Fruit fly (Drosophila melanogaster) whole organism, wandering third instar larva: Measurements from ENCODE around the gene CG5810.

Experiments
- CG32264 ChIP-seq: fragments of 200-800 bp; sonication (Bioruptor generic); optimal IDR thresholded peaks from 2 replicates; lab custom pipeline; 2016; ENCODE audit warnings: missing biosample characterization, missing genetic modification characterization
- CG9705 ChIP-seq: fragments of 200-800 bp; sonication (Bioruptor generic); optimal IDR thresholded peaks from 2 replicates; lab custom pipeline; 2018; ENCODE audit warnings: missing biosample characterization, mild to moderate bottlenecking, missing genetic modification characterization
- CrebA ChIP-seq: fragments of 200-800 bp; sonication (Bioruptor generic); optimal IDR thresholded peaks from 2 replicates; lab custom pipeline; 2016; ENCODE audit warnings: missing biosample characterization, mild to moderate bottlenecking, missing genetic modification characterization, borderline replicate concordance
- Dfd ChIP-seq: fragments of >200 bp; optimal IDR thresholded peaks from 2 replicates; lab custom pipeline; 2017; ENCODE audit warnings: missing biosample characterization, missing genetic modification characterization
- Dif ChIP-seq: fragments of 200-275, 200-300 bp; sonication (Bioruptor generic); optimal IDR thresholded peaks from 2 replicates; lab custom pipeline; 2018; ENCODE audit warnings: missing biosample characterization, missing genetic modification characterization; ENCODE audit not compliant: partially characterized antibody
- HLH106 ChIP-seq: fragments of 200-800 bp; optimal IDR thresholded peaks from 3 replicates; lab custom pipeline; 2019; ENCODE audit warnings: missing biosample characterization, mild to moderate bottlenecking, missing genetic modification characterization, moderate library complexity
- Hnf4 ChIP-seq: fragments of 200-800 bp; sonication (Bioruptor generic); optimal IDR thresholded peaks from 2 replicates; lab custom pipeline; 2016; ENCODE audit warnings: missing biosample characterization, mild to moderate bottlenecking, missing genetic modification characterization
- Hr78 ChIP-seq: fragments of >200 bp; optimal IDR thresholded peaks from 2 replicates; lab custom pipeline; 2017; ENCODE audit warnings: missing biosample characterization, missing genetic modification characterization
- Hr83 ChIP-seq: fragments of 200-300 bp; sonication (Bioruptor generic); optimal IDR thresholded peaks from 2 replicates; lab custom pipeline; 2016; ENCODE audit warnings: missing biosample characterization, mild to moderate bottlenecking, missing genetic modification characterization, moderate library complexity; ENCODE audit not compliant: poor library complexity, severe bottlenecking
- Jra ChIP-seq: sonication (Bioruptor generic); optimal IDR thresholded peaks from 2 replicates; lab custom pipeline; 2016; ENCODE audit warnings: missing biosample characterization, missing genetic modification characterization
- Mio ChIP-seq: sonication (Bioruptor generic); optimal IDR thresholded peaks from 2 replicates; lab custom pipeline; 2016; ENCODE audit warnings: missing biosample characterization, missing genetic modification characterization
- Myc ChIP-seq: fragments of >200 bp; optimal IDR thresholded peaks from 2 replicates; lab custom pipeline; 2017
- N ChIP-seq: fragments of >200 bp; optimal IDR thresholded peaks from 2 replicates; lab custom pipeline; 2018; ENCODE audit warnings: missing biosample characterization, missing external identifiers, missing genetic modification characterization
- OdsH ChIP-seq: fragments of 200-800 bp; sonication (Bioruptor generic); optimal IDR thresholded peaks from 2 replicates; lab custom pipeline; 2016; ENCODE audit warnings: missing biosample characterization, mild to moderate bottlenecking, missing genetic modification characterization
- Rel ChIP-seq, 2 experiments: fragments of 200-800 bp; sonication (Bioruptor generic) in 1 of 2; optimal IDR thresholded peaks; 2 replicates in 1 of 2; 3 replicates in 1 of 2; lab custom pipeline; 2016 to 2019; ENCODE audit warnings: mild to moderate bottlenecking in 2 of 2, missing biosample characterization in 2 of 2, missing genetic modification characterization in 2 of 2, moderate library complexity in 1 of 2
- Sp1 ChIP-seq: fragments of 200-800 bp; sonication (Bioruptor generic); optimal IDR thresholded peaks from 3 replicates; lab custom pipeline; 2019; ENCODE audit warnings: missing biosample characterization, mild to moderate bottlenecking, missing genetic modification characterization, moderate library complexity
- Vsx2 ChIP-seq: fragments of 200-300, 225-300 bp; sonication (Bioruptor generic); optimal IDR thresholded peaks from 2 replicates; lab custom pipeline; 2018; ENCODE audit warnings: missing biosample characterization, missing genetic modification characterization; ENCODE audit not compliant: partially characterized antibody
- br ChIP-seq: fragments of 200-800 bp; sonication (Bioruptor generic); optimal IDR thresholded peaks from 2 replicates; lab custom pipeline; 2016; ENCODE audit warnings: missing biosample characterization, missing genetic modification characterization
- brk ChIP-seq: fragments of 200-800 bp; sonication (Bioruptor generic); optimal IDR thresholded peaks from 2 replicates; lab custom pipeline; 2016; ENCODE audit warnings: missing biosample characterization, mild to moderate bottlenecking, missing genetic modification characterization
- dl ChIP-seq, 2 experiments: fragments of 175-275, 200-275 bp in 1 of 2; fragments of 200-275 bp in 1 of 2; sonication (Bioruptor generic); optimal IDR thresholded peaks; lab custom pipeline; 2018; ENCODE audit warnings: mild to moderate bottlenecking in 2 of 2, missing biosample characterization in 2 of 2, missing genetic modification characterization in 2 of 2, moderate library complexity in 2 of 2; ENCODE audit not compliant: partially characterized antibody in 2 of 2, insufficient read depth in 1 of 2
- dmrt93B ChIP-seq: fragments of 200-800 bp; sonication (Bioruptor generic); optimal IDR thresholded peaks from 2 replicates; lab custom pipeline; 2018; ENCODE audit warnings: missing biosample characterization, mild to moderate bottlenecking, missing genetic modification characterization
- dsf ChIP-seq: sonication (Bioruptor generic); optimal IDR thresholded peaks from 2 replicates; lab custom pipeline; 2016; ENCODE audit warnings: missing biosample characterization, missing genetic modification characterization, borderline replicate concordance
- ey ChIP-seq: fragments of 200-800 bp; sonication (Bioruptor generic); optimal IDR thresholded peaks from 2 replicates; lab custom pipeline; 2016; ENCODE audit warnings: missing biosample characterization, missing genetic modification characterization
- foxo ChIP-seq, 2 experiments: fragments of 200-800 bp; sonication (Bioruptor generic); optimal IDR thresholded peaks; 2 replicates in 1 of 2; 3 replicates in 1 of 2; lab custom pipeline; 2016 to 2017; ENCODE audit warnings: missing biosample characterization in 2 of 2, missing genetic modification characterization in 2 of 2
- fru ChIP-seq: fragments of 200-800 bp; sonication (Bioruptor generic); optimal IDR thresholded peaks from 3 replicates; lab custom pipeline; 2016; ENCODE audit warnings: missing biosample characterization, mild to moderate bottlenecking, missing genetic modification characterization
- h ChIP-seq: fragments of 200-800 bp; sonication (Bioruptor generic); optimal IDR thresholded peaks from 3 replicates; lab custom pipeline; 2016; ENCODE audit warnings: missing biosample characterization, mild to moderate bottlenecking, missing genetic modification characterization
- lola ChIP-seq: fragments of >200 bp; optimal IDR thresholded peaks from 2 replicates; lab custom pipeline; 2017; ENCODE audit warnings: missing biosample characterization, missing genetic modification characterization
- pan ChIP-seq: fragments of >200 bp; optimal IDR thresholded peaks from 2 replicates; lab custom pipeline; 2017
- psq ChIP-seq: fragments of 200-800 bp; sonication (Bioruptor generic); optimal IDR thresholded peaks from 3 replicates; lab custom pipeline; 2017; ENCODE audit warnings: missing biosample characterization, mild to moderate bottlenecking, missing genetic modification characterization, moderate library complexity
- rgr ChIP-seq: fragments of 200-800 bp; sonication (Bioruptor generic); optimal IDR thresholded peaks from 3 replicates; lab custom pipeline; 2016; ENCODE audit warnings: missing biosample characterization, mild to moderate bottlenecking, missing genetic modification characterization
- sage ChIP-seq: fragments of 200-800 bp; sonication (Bioruptor generic); optimal IDR thresholded peaks from 2 replicates; lab custom pipeline; 2016; ENCODE audit warnings: missing biosample characterization, mild to moderate bottlenecking, missing genetic modification characterization
- tai ChIP-seq: sonication (Bioruptor generic); optimal IDR thresholded peaks from 2 replicates; lab custom pipeline; 2016; ENCODE audit warnings: missing biosample characterization, missing genetic modification characterization
- woc ChIP-seq: sonication (Bioruptor generic); optimal IDR thresholded peaks from 2 replicates; lab custom pipeline; 2016; ENCODE audit warnings: missing biosample characterization, mild to moderate bottlenecking, missing genetic modification characterization

The CG5810 gene

dm6 chr3R:21141341-21141740, 22.2 kb upstream of the CG5810 start:
- no peak for TF ChIP-seq h
- TF ChIP-seq dsf (GFP tag; lab: Kevin White, UChicago), result no peak
- TF ChIP-seq Vsx2 (GFP tag; lab: Kevin White, UChicago), result no peak
- TF ChIP-seq dmrt93B (GFP tag; lab: Kevin White, UChicago), result no peak
- no peak for TF ChIP-seq N (GFP tag; lab: Kevin White, UChicago)
- no peak for TF ChIP-seq tai
- TF ChIP-seq Dif (GFP tag; lab: Kevin White, UChicago), result no peak
- no peak for TF ChIP-seq CG9705 (GFP tag; lab: Kevin White, UChicago)
- no peak for TF ChIP-seq rgr
- no peak for TF ChIP-seq foxo (GFP tag; optimal IDR thresholded peaks at IDR 0.05; lab: Kevin White, UChicago)
- no peak for TF ChIP-seq Mio (GFP tag; lab: Kevin White, UChicago)
- TF ChIP-seq dl (GFP tag; optimal IDR thresholded peaks at IDR 0.05; lab: Kevin White, UChicago; ENCODE audit: insufficient read depth in 1 of 2, partially characterized antibody in 2 of 2), result no peak
- TF ChIP-seq Dfd (GFP tag; lab: Kevin White, UChicago), result no peak
- no peak for TF ChIP-seq pan (lab: Kevin White, UChicago)

- peak; percentile 3 for TF ChIP-seq fru (GFP tag; lab: Kevin White, UChicago)
- TF ChIP-seq Hnf4 (GFP tag; lab: Kevin White, UChicago), result peak; percentile 28
- TF ChIP-seq sage (GFP tag; lab: Kevin White, UChicago), result no peak
- TF ChIP-seq Sp1 (GFP tag; lab: Kevin White, UChicago), result peak; percentile 17
- no peak for TF ChIP-seq tai
- peak; percentile 4 for TF ChIP-seq rgr
- peak; percentile 39 for TF ChIP-seq h
- TF ChIP-seq CrebA (GFP tag; lab: Kevin White, UChicago), result peak; percentile 15
- no peak for TF ChIP-seq Myc (lab: Kevin White, UChicago)
- peak; percentile 50 for TF ChIP-seq br
- no peak for TF ChIP-seq Jra (GFP tag; lab: Kevin White, UChicago)
- TF ChIP-seq woc (GFP tag; lab: Kevin White, UChicago), result no peak
- no peak for TF ChIP-seq Rel (GFP tag; optimal IDR thresholded peaks at IDR 0.05; lab: Kevin White, UChicago)
- peak; percentile 42 for TF ChIP-seq Rel (tag; optimal IDR thresholded peaks at IDR 0.05; lab: Kevin White, UChicago)
Observed at dm6 chr3R:21150090-21150489, 13.5 kb upstream of the CG5810 start.

- TF ChIP-seq Sp1 (GFP tag; lab: Kevin White, UChicago) (peak; percentile 61), woc (GFP tag; lab: Kevin White, UChicago) (no peak), tai (no peak), fru (GFP tag; lab: Kevin White, UChicago) (peak; percentile 19), lola (no peak), br (peak; percentile 44), Jra (GFP tag; lab: Kevin White, UChicago) (peak; percentile 3), Vsx2 (GFP tag; lab: Kevin White, UChicago) (no peak), rgr (peak; percentile 68), Hr78 (GFP tag; lab: Kevin White, UChicago) (no peak), psq (GFP tag; lab: Kevin White, UChicago) (peak; percentile 39), Hr83 (no peak), Mio (GFP tag; lab: Kevin White, UChicago) (no peak), ey (GFP tag; lab: Kevin White, UChicago) (peak; percentile 41), dmrt93B (GFP tag; lab: Kevin White, UChicago) (no peak), N (GFP tag; lab: Kevin White, UChicago) (no peak), Dfd (GFP tag; lab: Kevin White, UChicago) (no peak), Hnf4 (GFP tag; lab: Kevin White, UChicago) (peak; percentile 44), OdsH (peak; percentile 55), HLH106 (tag; lab: Kevin White, UChicago) (peak; percentile 53), CG9705 (GFP tag; lab: Kevin White, UChicago) (no peak), h (peak; percentile 66), Dif (GFP tag; lab: Kevin White, UChicago) (no peak), brk (no peak), dl (GFP tag; optimal IDR thresholded peaks at IDR 0.05; lab: Kevin White, UChicago; ENCODE audit: insufficient read depth in 1 of 2, partially characterized antibody in 2 of 2) (no peak), CrebA (GFP tag; lab: Kevin White, UChicago) (no peak), foxo (GFP tag; optimal IDR thresholded peaks at IDR 0.05; lab: Kevin White, UChicago) (peak in 1 of 2 experiments; percentile 29), CG32264 (GFP tag; lab: Kevin White, UChicago) (no peak)
- TF ChIP-seq, all 38 proteins: peak for 12
Observed at dm6 chr3R:21151090-21151870, 12.3 kb upstream of the CG5810 start.
